ENCODE assay signal across 1 worm cellular context in genomic region chrV:3967762-3968161, ce11.
A peak's percentile ranks its signal among the peaks of the same experiment; 100 is the strongest.
TF ChIP-seq lines count a peak whose summit lies in the region.

Gene cyp-34A8 (minus strand): TSS chrV:3967823.

TF ChIP-seq in whole organism, L1 larva, 84 proteins besides CTCF, POLR2A, EP300 and RAD21 (continued from another document):
- peak; percentile 27 for TF ChIP-seq snu-23 (GFP tag; optimal IDR thresholded peaks at IDR 0.05; lab: Kevin White, UChicago)
- no peak for TF ChIP-seq dsc-1 (tag; optimal IDR thresholded peaks at IDR 0.05; lab: Kevin White, UChicago)
- no peak for TF ChIP-seq ztf-4 (tag; optimal IDR thresholded peaks at IDR 0.05; lab: Kevin White, UChicago)
- no peak for TF ChIP-seq efl-3 (GFP tag; optimal IDR thresholded peaks at IDR 0.05; lab: Kevin White, UChicago)
- TF ChIP-seq ceh-90 (tag; optimal IDR thresholded peaks at IDR 0.05; lab: Kevin White, UChicago) = no peak
- no peak for TF ChIP-seq sup-37 (GFP tag; optimal IDR thresholded peaks at IDR 0.05; lab: Kevin White, UChicago)
- TF ChIP-seq unc-62 (GFP tag; optimal IDR thresholded peaks at IDR 0.05; lab: Kevin White, UChicago) = no peak
- no peak for TF ChIP-seq nhr-19 (GFP tag; conservative IDR thresholded peaks at IDR 0.05; lab: Robert Waterston, UW)
- no peak for TF ChIP-seq C16A3.4 (tag; optimal IDR thresholded peaks at IDR 0.05; lab: Kevin White, UChicago)
- TF ChIP-seq mdl-1 (tag; optimal IDR thresholded peaks at IDR 0.05; lab: Kevin White, UChicago) = no peak
- no peak for TF ChIP-seq C34B4.2 (tag; optimal IDR thresholded peaks at IDR 0.05; lab: Kevin White, UChicago)
- no peak for TF ChIP-seq nhr-47 (tag; optimal IDR thresholded peaks at IDR 0.05; lab: Kevin White, UChicago)
- TF ChIP-seq nhr-20 (tag; optimal IDR thresholded peaks at IDR 0.05; lab: Kevin White, UChicago) = peak; percentile 74
- TF ChIP-seq alr-1 (tag; optimal IDR thresholded peaks at IDR 0.05; lab: Kevin White, UChicago; ENCODE audit: borderline replicate concordance) = no peak
- no peak for TF ChIP-seq dpl-1 (GFP tag; optimal IDR thresholded peaks at IDR 0.05; lab: Kevin White, UChicago)
- TF ChIP-seq C04F5.9 (tag; optimal IDR thresholded peaks at IDR 0.05; lab: Kevin White, UChicago) = no peak
- TF ChIP-seq xbp-1 (tag; optimal IDR thresholded peaks at IDR 0.05; lab: Kevin White, UChicago) = no peak
- TF ChIP-seq zag-1 (tag; optimal IDR thresholded peaks at IDR 0.05; lab: Kevin White, UChicago) = no peak
- TF ChIP-seq nhr-77 (tag; optimal IDR thresholded peaks at IDR 0.05; lab: Kevin White, UChicago) = no peak
- no peak for TF ChIP-seq pag-3 (tag; optimal IDR thresholded peaks at IDR 0.05; lab: Kevin White, UChicago; ENCODE audit: borderline replicate concordance, insufficient read depth)
- peak; percentile 73 for TF ChIP-seq blmp-1 (tag; optimal IDR thresholded peaks at IDR 0.05; lab: Kevin White, UChicago)
- no peak for TF ChIP-seq nhr-85 (tag; lab: Kevin White, UChicago)
- no peak for TF ChIP-seq aly-2 (tag; optimal IDR thresholded peaks at IDR 0.05; lab: Kevin White, UChicago)
- TF ChIP-seq tlp-1 (tag; optimal IDR thresholded peaks at IDR 0.05; lab: Kevin White, UChicago) = no peak
- TF ChIP-seq tbx-2 (tag; optimal IDR thresholded peaks at IDR 0.05; lab: Kevin White, UChicago) = no peak
- no peak for TF ChIP-seq ceh-63 (GFP tag; optimal IDR thresholded peaks at IDR 0.05; lab: Kevin White, UChicago)
- peak in 1 of 2 experiments; percentile 6 for TF ChIP-seq lin-35 (GFP tag; optimal IDR thresholded peaks at IDR 0.05; lab: Kevin White, UChicago)
- TF ChIP-seq mab-9 (GFP tag; IDR thresholded peaks at IDR 0.05; lab: Robert Waterston, UW) = no peak
- TF ChIP-seq elt-3 (tag; optimal IDR thresholded peaks at IDR 0.05; lab: Kevin White, UChicago) = peak in 2 of 6 experiments; percentile 6 to 38
- TF ChIP-seq unc-86 (tag; optimal IDR thresholded peaks at IDR 0.05; lab: Kevin White, UChicago) = no peak
- TF ChIP-seq sptf-1 (tag; optimal IDR thresholded peaks at IDR 0.05; lab: Kevin White, UChicago) = no peak
- no peak for TF ChIP-seq fkh-10 (GFP tag; optimal IDR thresholded peaks at IDR 0.05; lab: Kevin White, UChicago)
- TF ChIP-seq egl-13 (tag; optimal IDR thresholded peaks at IDR 0.05; lab: Kevin White, UChicago) = no peak
- no peak for TF ChIP-seq unc-98 (GFP tag; IDR thresholded peaks at IDR 0.05; lab: Robert Waterston, UW)
- TF ChIP-seq snpc-4 (tag; optimal IDR thresholded peaks at IDR 0.05; lab: Kevin White, UChicago) = no peak
- no peak for TF ChIP-seq nhr-12 (tag; optimal IDR thresholded peaks at IDR 0.05; lab: Kevin White, UChicago)
- no peak for TF ChIP-seq irx-1 (tag; optimal IDR thresholded peaks at IDR 0.05; lab: Kevin White, UChicago)
- TF ChIP-seq nhr-90 (tag; optimal IDR thresholded peaks at IDR 0.05; lab: Kevin White, UChicago; ENCODE audit: poor library complexity) = peak; percentile 15
- TF ChIP-seq efl-1 (optimal IDR thresholded peaks at IDR 0.05; lab: Kevin White, UChicago) = no peak
- peak in 1 of 2 experiments; percentile 68 for TF ChIP-seq efl-1 (GFP tag; optimal IDR thresholded peaks at IDR 0.05 in 1 of 2; lab: Kevin White, UChicago)
- no peak for TF ChIP-seq hpl-2 (GFP tag; optimal IDR thresholded peaks at IDR 0.05; lab: Kevin White, UChicago)
- no peak for TF ChIP-seq aha-1 (tag; optimal IDR thresholded peaks at IDR 0.05; lab: Kevin White, UChicago)
- TF ChIP-seq mef-2 (tag; optimal IDR thresholded peaks at IDR 0.05; lab: Kevin White, UChicago) = no peak
- TF ChIP-seq isw-1 (GFP tag; IDR thresholded peaks at IDR 0.05; lab: Robert Waterston, UW) = no peak
- no peak for TF ChIP-seq nhr-76 (tag; optimal IDR thresholded peaks at IDR 0.05; lab: Kevin White, UChicago)
- TF ChIP-seq unc-130 (tag; optimal IDR thresholded peaks at IDR 0.05; lab: Kevin White, UChicago) = no peak
- TF ChIP-seq nhr-71 (tag; optimal IDR thresholded peaks at IDR 0.05; lab: Kevin White, UChicago) = peak; percentile 29
- TF ChIP-seq lin-14 (GFP tag; optimal IDR thresholded peaks at IDR 0.05; lab: Kevin White, UChicago) = peak; percentile 62
- TF ChIP-seq elt-2 (tag; optimal IDR thresholded peaks at IDR 0.05; lab: Kevin White, UChicago) = no peak
